Fruit fly (Drosophila melanogaster) whole organism, embryonic: ENCODE data around the gene peb.

Source experiments
- Antp ChIP-seq: fragments of 200-800 bp; sonication (Bioruptor generic); optimal IDR thresholded peaks from 3 replicates; lab custom pipeline; 2016; ENCODE audit warnings: missing biosample characterization, missing genetic modification characterization
- C15 ChIP-seq: fragments of 200-800 bp; sonication (Bioruptor generic); IDR thresholded peaks from 3 replicates; pipeline ENCODE4 v1.3.6; 2022; ENCODE audit warnings: missing biosample characterization, missing genetic modification characterization
- CG10147 ChIP-seq: fragments of 200-800 bp; sonication (Bioruptor generic); optimal IDR thresholded peaks from 2 replicates; lab custom pipeline; 2019; ENCODE audit warnings: missing biosample characterization, mild to moderate bottlenecking, missing genetic modification characterization, moderate library complexity
- CG10366 ChIP-seq: fragments of 200-800 bp; sonication (Bioruptor generic); IDR thresholded peaks from 2 replicates; pipeline ENCODE4 v1.3.6; 2022; ENCODE audit warnings: missing biosample characterization, missing genetic modification characterization
- CG11247 ChIP-seq: fragments of 200-800 bp; sonication (Bioruptor generic); IDR thresholded peaks from 2 replicates; pipeline ENCODE4 v1.3.6; 2022; ENCODE audit warnings: missing biosample characterization, missing genetic modification characterization
- CG12744 ChIP-seq: fragments of 200-800 bp; sonication (Bioruptor generic); optimal IDR thresholded peaks from 2 replicates; lab custom pipeline; 2016; ENCODE audit warnings: missing biosample characterization, missing genetic modification characterization
- CG13123 ChIP-seq: fragments of 200-800 bp; sonication (Bioruptor generic); optimal IDR thresholded peaks from 2 replicates; lab custom pipeline; 2016; ENCODE audit warnings: missing biosample characterization, missing genetic modification characterization
- CG13424 ChIP-seq: fragments of 200-800 bp; sonication (Bioruptor generic); optimal IDR thresholded peaks from 2 replicates; lab custom pipeline; 2019; ENCODE audit warnings: missing biosample characterization, mild to moderate bottlenecking, missing genetic modification characterization, moderate library complexity
- CG13775 ChIP-seq: fragments of 200-800 bp; sonication (Bioruptor generic); optimal IDR thresholded peaks from 3 replicates; lab custom pipeline; 2017; ENCODE audit warnings: missing biosample characterization, mild to moderate bottlenecking, missing genetic modification characterization
- CG14710 ChIP-seq: fragments of 200-800 bp; sonication (Bioruptor generic); optimal IDR thresholded peaks from 3 replicates; lab custom pipeline; 2019; ENCODE audit warnings: missing biosample characterization, mild to moderate bottlenecking, missing genetic modification characterization, moderate library complexity
- CG14860 ChIP-seq: fragments of 200-800 bp; sonication (Bioruptor generic); IDR thresholded peaks from 3 replicates; pipeline ENCODE4 v1.3.6; 2022; ENCODE audit warnings: missing biosample characterization, missing genetic modification characterization; ENCODE audit not compliant: partially characterized antibody
- CG15269 ChIP-seq: fragments of 200-800 bp; sonication (Bioruptor generic); optimal IDR thresholded peaks from 2 replicates; lab custom pipeline; 2018; ENCODE audit warnings: missing biosample characterization, mild to moderate bottlenecking, missing genetic modification characterization, moderate library complexity
- CG17912 ChIP-seq: fragments of 200-800 bp; sonication (Bioruptor generic); optimal IDR thresholded peaks from 2 replicates; lab custom pipeline; 2018; ENCODE audit warnings: missing biosample characterization, mild to moderate bottlenecking, missing genetic modification characterization
- CG18262 ChIP-seq: fragments of 200-800 bp; optimal IDR thresholded peaks from 3 replicates; lab custom pipeline; 2019; ENCODE audit warnings: missing biosample characterization, mild to moderate bottlenecking, missing genetic modification characterization, moderate library complexity
- CG3838 ChIP-seq: fragments of 200-800 bp; sonication (Bioruptor generic); optimal IDR thresholded peaks from 3 replicates; lab custom pipeline; 2016; ENCODE audit warnings: missing biosample characterization, missing genetic modification characterization
- CG6765 ChIP-seq: fragments of 200-800 bp; sonication (Bioruptor generic); optimal IDR thresholded peaks from 3 replicates; lab custom pipeline; 2017; ENCODE audit warnings: missing biosample characterization, mild to moderate bottlenecking, missing genetic modification characterization
- CG7928 ChIP-seq: fragments of 200-800 bp; sonication (Bioruptor generic); optimal IDR thresholded peaks from 2 replicates; lab custom pipeline; 2017; ENCODE audit warnings: missing biosample characterization, mild to moderate bottlenecking, missing genetic modification characterization
- CG7987 ChIP-seq: fragments of 200-800 bp; sonication (Bioruptor generic); optimal IDR thresholded peaks from 2 replicates; lab custom pipeline; 2018; ENCODE audit warnings: missing biosample characterization, mild to moderate bottlenecking, missing genetic modification characterization, moderate library complexity
- CG9817 ChIP-seq: fragments of 200-800 bp; sonication (Bioruptor generic); optimal IDR thresholded peaks from 2 replicates; lab custom pipeline; 2018; ENCODE audit warnings: missing biosample characterization, mild to moderate bottlenecking, missing genetic modification characterization, moderate library complexity
- D19A ChIP-seq: fragments of 200-800 bp; optimal IDR thresholded peaks from 3 replicates; lab custom pipeline; 2019; ENCODE audit warnings: missing biosample characterization, mild to moderate bottlenecking, missing genetic modification characterization, moderate library complexity
- Dref ChIP-seq: fragments of 200-800 bp; sonication (Bioruptor generic); IDR thresholded peaks from 2 replicates; pipeline ENCODE4 v1.3.6; 2022; ENCODE audit warnings: missing biosample characterization, missing genetic modification characterization
- Eip74EF ChIP-seq, 2 experiments: fragments of 200-800 bp in 1 of 2; fragments of >200 bp in 1 of 2; sonication (Bioruptor generic) in 1 of 2; optimal IDR thresholded peaks; 2 replicates each; lab custom pipeline; 2017 to 2019; ENCODE audit warnings: missing biosample characterization in 2 of 2, missing genetic modification characterization in 2 of 2, mild to moderate bottlenecking in 1 of 2, moderate library complexity in 1 of 2
- Ets65A ChIP-seq: fragments of 200-800 bp; sonication (Bioruptor generic); peaks from one replicate; lab custom pipeline; 2016; ENCODE audit warnings: missing biosample characterization, missing genetic modification characterization
- Ets97D ChIP-seq: fragments of 200-800 bp; sonication (Bioruptor generic); optimal IDR thresholded peaks from 3 replicates; lab custom pipeline; 2016; ENCODE audit warnings: missing biosample characterization, missing genetic modification characterization
- Neu2 ChIP-seq: fragments of 200-800 bp; sonication (Bioruptor generic); optimal IDR thresholded peaks from 3 replicates; lab custom pipeline; 2016; ENCODE audit warnings: missing biosample characterization, missing genetic modification characterization, borderline replicate concordance
- Nf-YC ChIP-seq: fragments of 200-800 bp; optimal IDR thresholded peaks from 3 replicates; lab custom pipeline; 2019; ENCODE audit warnings: missing biosample characterization, mild to moderate bottlenecking, missing genetic modification characterization, moderate library complexity
- Ptx1 ChIP-seq: fragments of 200-800 bp; sonication (Bioruptor generic); IDR thresholded peaks from 2 replicates; pipeline ENCODE4 v1.3.6; 2022; ENCODE audit warnings: missing biosample characterization, missing genetic modification characterization
- Ravus ChIP-seq: fragments of 200-800 bp; sonication (Bioruptor generic); IDR thresholded peaks from 2 replicates; pipeline ENCODE4 v1.3.6; 2022; ENCODE audit warnings: missing biosample characterization, missing genetic modification characterization
- Rfx ChIP-seq: fragments of 200-800 bp; sonication (Bioruptor generic); IDR thresholded peaks from 2 replicates; pipeline ENCODE4 v1.3.6; 2022; ENCODE audit warnings: missing biosample characterization, missing genetic modification characterization
- Sox102F ChIP-seq: fragments of 200-800 bp; sonication (Bioruptor generic); optimal IDR thresholded peaks from 2 replicates; lab custom pipeline; 2018; ENCODE audit warnings: missing biosample characterization, mild to moderate bottlenecking, missing genetic modification characterization, moderate library complexity
- YL-1 ChIP-seq: fragments of 200-800 bp; sonication (Bioruptor generic); optimal IDR thresholded peaks from 3 replicates; lab custom pipeline; 2017; ENCODE audit warnings: missing biosample characterization, mild to moderate bottlenecking, missing genetic modification characterization
- cas ChIP-seq: fragments of 200-800 bp; sonication (Bioruptor generic); IDR thresholded peaks from 2 replicates; pipeline ENCODE4 v1.3.6; 2022; ENCODE audit warnings: missing biosample characterization, missing genetic modification characterization
- chm ChIP-seq: fragments of 200-800 bp; sonication (Bioruptor generic); IDR thresholded peaks from 2 replicates; pipeline ENCODE4 v1.3.6; 2022; ENCODE audit warnings: missing biosample characterization, missing genetic modification characterization
- cwo ChIP-seq: fragments of 200-800 bp; sonication (Bioruptor generic); optimal IDR thresholded peaks from 3 replicates; lab custom pipeline; 2017; ENCODE audit warnings: missing biosample characterization, missing genetic modification characterization, mild to moderate bottlenecking, moderate library complexity, missing genetic modification reagents
- dati ChIP-seq: fragments of 200-800 bp; sonication (Bioruptor generic); IDR thresholded peaks from 2 replicates; pipeline ENCODE4 v1.3.6; 2022; ENCODE audit warnings: missing biosample characterization, missing genetic modification characterization
- dysf ChIP-seq: fragments of 200-800 bp; sonication (Bioruptor generic); IDR thresholded peaks from 3 replicates; pipeline ENCODE4 v1.3.6; 2022; ENCODE audit warnings: missing biosample characterization, missing genetic modification characterization
- en ChIP-seq: fragments of 200-800 bp; sonication (Bioruptor generic); optimal IDR thresholded peaks from 2 replicates; lab custom pipeline; 2016; ENCODE audit warnings: missing biosample characterization, missing genetic modification characterization
- eve ChIP-seq, 2 experiments: fragments of >200 bp; optimal IDR thresholded peaks; 2 replicates each; lab custom pipeline; 2017; ENCODE audit warnings: missing biosample characterization in 2 of 2, missing genetic modification characterization in 2 of 2
- gce ChIP-seq: fragments of 200-800 bp; sonication (Bioruptor generic); IDR thresholded peaks from 3 replicates; pipeline ENCODE4 v1.3.6; 2022; ENCODE audit warnings: missing biosample characterization, missing genetic modification characterization
- gro ChIP-seq: fragments of 200-800 bp; sonication (Bioruptor generic); optimal IDR thresholded peaks from 2 replicates; lab custom pipeline; 2016; ENCODE audit warnings: missing biosample characterization, missing genetic modification characterization
- jigr1 ChIP-seq: fragments of 200-800 bp; sonication (Bioruptor generic); IDR thresholded peaks from 3 replicates; pipeline ENCODE4 v1.3.6; 2022; ENCODE audit warnings: missing biosample characterization, missing genetic modification characterization
- nom ChIP-seq: fragments of 200-800 bp; sonication (Bioruptor generic); optimal IDR thresholded peaks from 2 replicates; lab custom pipeline; 2017; ENCODE audit warnings: missing biosample characterization, missing genetic modification characterization, mild to moderate bottlenecking, moderate library complexity, missing genetic modification reagents
- p53 ChIP-seq: fragments of 200-800 bp; sonication (Bioruptor generic); optimal IDR thresholded peaks from 2 replicates; lab custom pipeline; 2016; ENCODE audit warnings: missing biosample characterization, missing genetic modification characterization
- pzg ChIP-seq: fragments of 200-800 bp; sonication (Bioruptor generic); optimal IDR thresholded peaks from 3 replicates; lab custom pipeline; 2018; ENCODE audit warnings: missing biosample characterization, mild to moderate bottlenecking, missing genetic modification characterization, moderate library complexity
- sc ChIP-seq, 3 experiments: fragments of >200 bp in 2 of 3; fragments of 200-800 bp in 1 of 3; sonication (Bioruptor generic) in 1 of 3; optimal IDR thresholded peaks; 2 replicates in 2 of 3; 3 replicates in 1 of 3; lab custom pipeline; 2017; ENCODE audit warnings: mild to moderate bottlenecking in 1 of 3, missing biosample characterization in 1 of 3, missing genetic modification characterization in 1 of 3, missing genetic modification reagents in 1 of 3
- tna ChIP-seq: fragments of 200-800 bp; sonication (Bioruptor generic); IDR thresholded peaks from 2 replicates; pipeline ENCODE4 v1.3.6; 2022; ENCODE audit warnings: missing biosample characterization, missing genetic modification characterization; ENCODE audit not compliant: partially characterized antibody
- tup ChIP-seq: fragments of 200-800 bp; sonication (Bioruptor generic); optimal IDR thresholded peaks from 2 replicates; lab custom pipeline; 2016; ENCODE audit warnings: missing biosample characterization, mild to moderate bottlenecking, missing genetic modification characterization, moderate library complexity
- zfh1 ChIP-seq: fragments of 200-800 bp; sonication (Bioruptor generic); IDR thresholded peaks from 3 replicates; pipeline ENCODE4 v1.3.6; 2022; ENCODE audit warnings: missing biosample characterization, missing genetic modification characterization

Gene peb

dm6 chrX:4666650-4667360, 49.4 kb downstream of the peb start, which contains the start of gene CG3009 (continued):
- TF ChIP-seq Sox102F: peak; percentile 97
- TF ChIP-seq CG10366: peak; percentile 97
- TF ChIP-seq eve (GFP tag; optimal IDR thresholded peaks at IDR 0.05; lab: Kevin White, UChicago): peak in 1 of 2 experiments; percentile 98
- TF ChIP-seq CG12744 (GFP tag; lab: Kevin White, UChicago): peak; percentile 97
- peak; percentile 92 for TF ChIP-seq CG13123 (GFP tag; lab: Kevin White, UChicago)
- peak; percentile 93 for TF ChIP-seq Ravus
- TF ChIP-seq gce: peak; percentile 95
- peak; percentile 96 for TF ChIP-seq cas
- TF ChIP-seq dysf (GFP tag; lab: Robert Waterston, UW): peak; percentile 99
- TF ChIP-seq nom (GFP tag; lab: Kevin White, UChicago): peak; percentile 96
- TF ChIP-seq zfh1 (GFP tag; lab: Robert Waterston, UW): peak; percentile 97
- TF ChIP-seq cwo (GFP tag; lab: Kevin White, UChicago): peak; percentile 96
- no peak for TF ChIP-seq tna (GFP tag; lab: Robert Waterston, UW)
- TF ChIP-seq dati (GFP tag; lab: Robert Waterston, UW): peak; percentile 87
- peak; percentile 99 for TF ChIP-seq Antp (GFP tag; lab: Kevin White, UChicago)
- peak; percentile 99 for TF ChIP-seq Ets65A (GFP tag; lab: Kevin White, UChicago)
- peak; percentile 95 for TF ChIP-seq YL-1 (GFP tag; lab: Kevin White, UChicago)
- TF ChIP-seq C15: peak; percentile 94
- peak; percentile 95 for TF ChIP-seq tup (GFP tag; lab: Kevin White, UChicago)
- peak; percentile 92 for TF ChIP-seq Nf-YC (tag; lab: Kevin White, UChicago)
- TF ChIP-seq CG10147 (GFP tag; lab: Kevin White, UChicago): peak; percentile 97
- peak; percentile 98 for TF ChIP-seq gro (GFP tag; lab: Kevin White, UChicago)
- peak; percentile 79 for TF ChIP-seq CG7928
- TF ChIP-seq p53 (GFP tag; lab: Kevin White, UChicago): peak; percentile 94
- peak; percentile 98 for TF ChIP-seq CG13424 (tag; lab: Kevin White, UChicago)
- TF ChIP-seq CG9817 (tag; lab: Kevin White, UChicago): peak; percentile 97
- TF ChIP-seq CG15269 (tag; lab: Kevin White, UChicago): peak; percentile 98
- peak; percentile 98 for TF ChIP-seq CG6765
- TF ChIP-seq CG11247 (GFP tag; lab: Robert Waterston, UW): peak; percentile 97
- TF ChIP-seq D19A (tag; lab: Kevin White, UChicago): peak; percentile 92
- peak; percentile 93 for TF ChIP-seq CG18262
- TF ChIP-seq chm: peak; percentile 96
- peak; percentile 91 for TF ChIP-seq CG3838
- peak; percentile 98 for TF ChIP-seq Ptx1 (GFP tag; lab: Robert Waterston, UW)
- peak; percentile 74 for TF ChIP-seq CG17912 (GFP tag; lab: Kevin White, UChicago)
- peak; percentile 45 for TF ChIP-seq pzg (GFP tag; lab: Kevin White, UChicago)
- TF ChIP-seq Neu2 (GFP tag; lab: Kevin White, UChicago): peak; percentile 88
- peak; percentile 99 for TF ChIP-seq Rfx (GFP tag; lab: Robert Waterston, UW)
- peak; percentile 89 for TF ChIP-seq CG14710 (tag; lab: Kevin White, UChicago)
- TF ChIP-seq sc (optimal IDR thresholded peaks at IDR 0.05; lab: Kevin White, UChicago): no peak
- peak; percentile 89 for TF ChIP-seq sc (GFP tag; optimal IDR thresholded peaks at IDR 0.05; lab: Kevin White, UChicago)
- peak; percentile 93 for TF ChIP-seq Ets97D
- peak in 1 of 2 experiments; percentile 97 for TF ChIP-seq Eip74EF (GFP tag; optimal IDR thresholded peaks at IDR 0.05; lab: Kevin White, UChicago)
- peak; percentile 41; the same call in 1 of the 2 replicates for TF ChIP-seq Dref (GFP tag; lab: Robert Waterston, UW)
- TF ChIP-seq CG7987 (GFP tag; lab: Kevin White, UChicago): peak; percentile 94
- no peak for TF ChIP-seq CG14860 (GFP tag; lab: Robert Waterston, UW)
- TF ChIP-seq en: peak; percentile 95
- TF ChIP-seq jigr1 (GFP tag; lab: Robert Waterston, UW): peak; percentile 95
- TF ChIP-seq CG13775 (GFP tag; lab: Kevin White, UChicago): peak; percentile 96
